Fruit fly (Drosophila melanogaster) whole organism, embryonic: ENCODE measurements around the gene CG5500.

Source experiments
- BEAF-32 ChIP-seq: fragments of 200-800 bp; sonication (Bioruptor generic); optimal IDR thresholded peaks from 3 replicates; lab custom pipeline; 2017; ENCODE audit warnings: missing biosample characterization, missing genetic modification characterization, mild to moderate bottlenecking, moderate library complexity, missing genetic modification reagents
- CG10654 ChIP-seq: fragments of 200-800 bp; sonication (Bioruptor generic); optimal IDR thresholded peaks from 2 replicates; lab custom pipeline; 2016; ENCODE audit warnings: missing biosample characterization, missing genetic modification characterization
- CG12219 ChIP-seq: fragments of 200-800 bp; sonication (Bioruptor generic); optimal IDR thresholded peaks from 3 replicates; lab custom pipeline; 2018; ENCODE audit warnings: missing biosample characterization, mild to moderate bottlenecking, missing genetic modification characterization
- CG1603 ChIP-seq: fragments of 200-800 bp; sonication (Bioruptor generic); optimal IDR thresholded peaks from 2 replicates; lab custom pipeline; 2019; ENCODE audit warnings: missing biosample characterization, mild to moderate bottlenecking, missing genetic modification characterization, moderate library complexity
- CG16813 ChIP-seq: fragments of 200-800 bp; sonication (Bioruptor generic); IDR thresholded peaks from 3 replicates; pipeline ENCODE4 v1.3.6; 2022; ENCODE audit warnings: missing biosample characterization, missing genetic modification characterization; ENCODE audit not compliant: partially characterized antibody
- CG17829 ChIP-seq: fragments of 200-800 bp; optimal IDR thresholded peaks from 2 replicates; lab custom pipeline; 2019; ENCODE audit warnings: missing biosample characterization, mild to moderate bottlenecking, missing genetic modification characterization, moderate library complexity
- CG18599 ChIP-seq: fragments of 200-800 bp; sonication (Bioruptor generic); optimal IDR thresholded peaks from 3 replicates; lab custom pipeline; 2017; ENCODE audit warnings: missing biosample characterization, missing genetic modification characterization, mild to moderate bottlenecking, moderate library complexity, missing genetic modification reagents
- CG2120 ChIP-seq: fragments of 200-800 bp; sonication (Bioruptor generic); optimal IDR thresholded peaks from 3 replicates; lab custom pipeline; 2016; ENCODE audit warnings: missing biosample characterization, missing genetic modification characterization
- CG2678 ChIP-seq: fragments of 200-800 bp; sonication (Bioruptor generic); optimal IDR thresholded peaks from 3 replicates; lab custom pipeline; 2019; ENCODE audit warnings: missing biosample characterization, mild to moderate bottlenecking, missing genetic modification characterization, moderate library complexity
- CG2712 ChIP-seq: fragments of 200-800 bp; optimal IDR thresholded peaks from 3 replicates; lab custom pipeline; 2019; ENCODE audit warnings: missing biosample characterization, mild to moderate bottlenecking, missing genetic modification characterization, moderate library complexity
- CG33557 ChIP-seq: fragments of 200-800 bp; sonication (Bioruptor generic); optimal IDR thresholded peaks from 2 replicates; lab custom pipeline; 2019; ENCODE audit warnings: missing biosample characterization, mild to moderate bottlenecking, missing genetic modification characterization, moderate library complexity
- CG4617 ChIP-seq: fragments of 200-800 bp; sonication (Bioruptor generic); optimal IDR thresholded peaks from 3 replicates; lab custom pipeline; 2016; ENCODE audit warnings: missing biosample characterization, missing genetic modification characterization, borderline replicate concordance
- CG5953 ChIP-seq: fragments of 200-800 bp; sonication (Bioruptor generic); IDR thresholded peaks from 2 replicates; pipeline ENCODE4 v1.3.6; 2022; ENCODE audit warnings: missing biosample characterization, missing genetic modification characterization
- CG6654 ChIP-seq: fragments of 200-800 bp; sonication (Bioruptor generic); optimal IDR thresholded peaks from 2 replicates; lab custom pipeline; 2017; ENCODE audit warnings: missing biosample characterization, mild to moderate bottlenecking, missing genetic modification characterization
- CG7839 ChIP-seq: fragments of 200-800 bp; sonication (Bioruptor generic); optimal IDR thresholded peaks from 3 replicates; lab custom pipeline; 2018; ENCODE audit warnings: missing biosample characterization, mild to moderate bottlenecking, missing genetic modification characterization, moderate library complexity
- CG9609 ChIP-seq: fragments of 200-800 bp; sonication (Bioruptor generic); optimal IDR thresholded peaks from 3 replicates; lab custom pipeline; 2016; ENCODE audit warnings: missing biosample characterization, missing genetic modification characterization
- D ChIP-seq, 2 experiments: fragments of 200-800 bp in 1 of 2; fragments of >200 bp in 1 of 2; sonication (Bioruptor generic) in 1 of 2; optimal IDR thresholded peaks; 2 replicates in 1 of 2; 3 replicates in 1 of 2; lab custom pipeline; 2017; ENCODE audit warnings: mild to moderate bottlenecking in 1 of 2, missing biosample characterization in 1 of 2, missing genetic modification characterization in 1 of 2, missing genetic modification reagents in 1 of 2
- D19A ChIP-seq: fragments of 200-800 bp; optimal IDR thresholded peaks from 3 replicates; lab custom pipeline; 2019; ENCODE audit warnings: missing biosample characterization, mild to moderate bottlenecking, missing genetic modification characterization, moderate library complexity
- Deaf1 ChIP-seq: fragments of 200-800 bp; optimal IDR thresholded peaks from 3 replicates; lab custom pipeline; 2019; ENCODE audit warnings: missing biosample characterization, mild to moderate bottlenecking, missing genetic modification characterization, moderate library complexity
- Dfd ChIP-seq, 2 experiments: fragments of >200 bp; optimal IDR thresholded peaks; 2 replicates each; lab custom pipeline; 2017; ENCODE audit warnings: missing biosample characterization in 2 of 2, missing genetic modification characterization in 2 of 2
- Dip2 ChIP-seq: fragments of 200-800 bp; sonication (Bioruptor generic); IDR thresholded peaks from 2 replicates; pipeline ENCODE4 v1.3.6; 2022; ENCODE audit warnings: missing biosample characterization, missing genetic modification characterization
- Drgx ChIP-seq: fragments of 200-800 bp; sonication (Bioruptor generic); IDR thresholded peaks from 2 replicates; pipeline ENCODE4 v1.3.6; 2022; ENCODE audit warnings: missing biosample characterization, missing genetic modification characterization
- Ets97D ChIP-seq: fragments of 200-800 bp; sonication (Bioruptor generic); optimal IDR thresholded peaks from 3 replicates; lab custom pipeline; 2016; ENCODE audit warnings: missing biosample characterization, missing genetic modification characterization
- Hand ChIP-seq: fragments of 200-800 bp; sonication (Bioruptor generic); optimal IDR thresholded peaks from 2 replicates; lab custom pipeline; 2017; ENCODE audit warnings: mild to moderate bottlenecking, missing biosample characterization, missing genetic modification reagents, missing genetic modification characterization
- MBD-R2 ChIP-seq: fragments of 200-800 bp; sonication (Bioruptor generic); IDR thresholded peaks from 2 replicates; pipeline ENCODE4 v1.3.6; 2022; ENCODE audit warnings: missing biosample characterization, missing genetic modification characterization
- Med ChIP-seq: fragments of 200-800 bp; sonication (Bioruptor generic); peaks from one replicate; lab custom pipeline; 2016; ENCODE audit warnings: missing biosample characterization, missing genetic modification characterization, mild to moderate bottlenecking, inconsistent platforms, moderate library complexity
- NK7.1 ChIP-seq: fragments of 200-800 bp; sonication (Bioruptor generic); optimal IDR thresholded peaks from 3 replicates; lab custom pipeline; 2016; ENCODE audit warnings: missing biosample characterization, missing genetic modification characterization
- Pdp1 ChIP-seq, 2 experiments: fragments of 200-800 bp; sonication (Bioruptor generic); optimal IDR thresholded peaks; 3 replicates each; lab custom pipeline; 2016; ENCODE audit warnings: missing biosample characterization in 2 of 2, missing genetic modification characterization in 2 of 2, mild to moderate bottlenecking in 1 of 2, moderate library complexity in 1 of 2
- Ssrp ChIP-seq: fragments of 200-800 bp; sonication (Bioruptor generic); optimal IDR thresholded peaks from 2 replicates; lab custom pipeline; 2018; ENCODE audit warnings: missing biosample characterization, mild to moderate bottlenecking, missing genetic modification characterization, moderate library complexity
- Tbp ChIP-seq: fragments of >200 bp; optimal IDR thresholded peaks from 2 replicates; lab custom pipeline; 2018; ENCODE audit warnings: missing biosample characterization, missing genetic modification characterization
- ase ChIP-seq: fragments of 200-800 bp; sonication (Bioruptor generic); IDR thresholded peaks from 3 replicates; pipeline ENCODE4 v1.3.6; 2022; ENCODE audit warnings: missing biosample characterization, missing genetic modification characterization
- ato ChIP-seq: fragments of 200-800 bp; sonication (Bioruptor generic); IDR thresholded peaks from 2 replicates; pipeline ENCODE4 v1.3.6; 2022; ENCODE audit warnings: missing biosample characterization, missing genetic modification characterization; ENCODE audit not compliant: partially characterized antibody
- bsh ChIP-seq, 2 experiments: fragments of 200-800 bp; sonication (Bioruptor generic); optimal IDR thresholded peaks; 2 replicates each; lab custom pipeline; 2017 to 2018; ENCODE audit warnings: mild to moderate bottlenecking in 2 of 2, missing biosample characterization in 2 of 2, missing genetic modification characterization in 2 of 2, moderate library complexity in 1 of 2
- chm ChIP-seq: fragments of 200-800 bp; sonication (Bioruptor generic); IDR thresholded peaks from 2 replicates; pipeline ENCODE4 v1.3.6; 2022; ENCODE audit warnings: missing biosample characterization, missing genetic modification characterization
- dmrt99B ChIP-seq: fragments of 200-800 bp; sonication (Bioruptor generic); optimal IDR thresholded peaks from 2 replicates; lab custom pipeline; 2018; ENCODE audit warnings: missing biosample characterization, mild to moderate bottlenecking, missing genetic modification characterization, moderate library complexity
- jing ChIP-seq: fragments of 200-800 bp; sonication (Bioruptor generic); optimal IDR thresholded peaks from 2 replicates; lab custom pipeline; 2018; ENCODE audit warnings: missing biosample characterization, mild to moderate bottlenecking, missing genetic modification characterization
- kay ChIP-seq: fragments of 200-800 bp; sonication (Bioruptor generic); optimal IDR thresholded peaks from 2 replicates; lab custom pipeline; 2016; ENCODE audit warnings: missing biosample characterization, missing genetic modification characterization
- nmo ChIP-seq: fragments of 200-800 bp; sonication (Bioruptor generic); optimal IDR thresholded peaks from 2 replicates; lab custom pipeline; 2018; ENCODE audit warnings: missing biosample characterization, mild to moderate bottlenecking, missing genetic modification characterization, moderate library complexity
- odd ChIP-seq: fragments of 200-800 bp; sonication (Bioruptor generic); optimal IDR thresholded peaks from 2 replicates; lab custom pipeline; 2017; ENCODE audit warnings: missing biosample characterization, mild to moderate bottlenecking, missing genetic modification characterization
- p53 ChIP-seq: fragments of 200-800 bp; sonication (Bioruptor generic); optimal IDR thresholded peaks from 2 replicates; lab custom pipeline; 2016; ENCODE audit warnings: missing biosample characterization, missing genetic modification characterization
- phol ChIP-seq: fragments of 200-800 bp; sonication (Bioruptor generic); optimal IDR thresholded peaks from 3 replicates; lab custom pipeline; 2018; ENCODE audit warnings: missing biosample characterization, mild to moderate bottlenecking, missing genetic modification characterization, moderate library complexity
- pzg ChIP-seq: fragments of 200-800 bp; sonication (Bioruptor generic); optimal IDR thresholded peaks from 3 replicates; lab custom pipeline; 2018; ENCODE audit warnings: missing biosample characterization, mild to moderate bottlenecking, missing genetic modification characterization, moderate library complexity
- row ChIP-seq: fragments of 200-800 bp; sonication (Bioruptor generic); IDR thresholded peaks from 3 replicates; pipeline ENCODE4 v1.3.6; 2022; ENCODE audit warnings: missing biosample characterization, missing genetic modification characterization
- sens ChIP-seq: fragments of 200-800 bp; sonication (Bioruptor generic); peaks from one replicate; lab custom pipeline; 2016; ENCODE audit warnings: missing biosample characterization, missing genetic modification characterization
- slbo ChIP-seq: fragments of 200-800 bp; sonication (Bioruptor generic); IDR thresholded peaks from 2 replicates; pipeline ENCODE4 v1.3.6; 2022; ENCODE audit warnings: missing biosample characterization, missing genetic modification characterization
- toy ChIP-seq: fragments of 200-800 bp; sonication (Bioruptor generic); IDR thresholded peaks from 2 replicates; pipeline ENCODE4 v1.3.6; 2022; ENCODE audit warnings: missing biosample characterization, missing genetic modification characterization
- usp ChIP-seq: fragments of >200 bp; optimal IDR thresholded peaks from 2 replicates; lab custom pipeline; 2017; ENCODE audit warnings: missing biosample characterization, missing genetic modification characterization

CG5500 gene

DNA sequence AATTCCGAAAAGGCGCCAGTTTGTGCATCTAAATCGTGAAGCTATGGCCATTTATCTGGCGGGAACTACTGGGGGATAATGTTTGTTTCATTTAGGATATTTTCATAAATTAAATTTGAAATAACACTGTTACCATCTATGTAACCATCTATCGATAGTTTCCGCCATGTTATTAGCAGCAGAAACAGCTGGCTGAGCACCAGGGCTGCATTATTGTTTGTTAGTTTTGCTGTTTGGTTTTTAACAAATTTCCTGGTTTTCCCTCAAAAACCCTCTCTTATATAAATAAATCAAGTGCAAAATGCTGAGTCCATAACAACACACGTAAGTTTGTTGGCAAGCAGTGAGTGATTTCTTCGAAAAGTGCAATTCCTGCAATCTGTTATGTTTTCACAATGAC is at the start of gene CG5500 (continued):
- peak in 1 of 2 experiments; percentile 78 for TF ChIP-seq Pdp1 (GFP tag; optimal IDR thresholded peaks at IDR 0.05; lab: Kevin White, UChicago)
- peak; percentile 69 for TF ChIP-seq MBD-R2 (GFP tag; lab: Robert Waterston, UW)
- no peak for TF ChIP-seq Deaf1 (tag; lab: Kevin White, UChicago)
- peak; percentile 6 for TF ChIP-seq CG17829 (tag; lab: Kevin White, UChicago)
- TF ChIP-seq CG2678 (tag; lab: Kevin White, UChicago) = peak; percentile 29
- TF ChIP-seq Dfd (GFP tag; optimal IDR thresholded peaks at IDR 0.05; lab: Kevin White, UChicago) = no peak
- peak; percentile 50 for TF ChIP-seq pzg (GFP tag; lab: Kevin White, UChicago)
- TF ChIP-seq CG16813 (GFP tag; lab: Robert Waterston, UW) = no peak
- TF ChIP-seq BEAF-32 = peak; percentile 63
- TF ChIP-seq p53 (GFP tag; lab: Kevin White, UChicago) = no peak
- peak; percentile 19 for TF ChIP-seq CG4617
- no peak for TF ChIP-seq NK7.1 (GFP tag; lab: Kevin White, UChicago)
- no peak for TF ChIP-seq Tbp (GFP tag; lab: Kevin White, UChicago)
- TF ChIP-seq Med (GFP tag; lab: Kevin White, UChicago) = peak; percentile 84
- peak; percentile 93 for TF ChIP-seq phol (tag; lab: Kevin White, UChicago)
- peak; percentile 2 for TF ChIP-seq CG2712

dm6 chr3R:26831861-26832260 is 44.6 kb upstream of the CG5500 start:
- TF ChIP-seq Drgx (GFP tag; lab: Robert Waterston, UW) (peak; percentile 15; the same call in 1 of the 2 replicates), sens (GFP tag; lab: Kevin White, UChicago) (no peak), bsh (GFP tag; optimal IDR thresholded peaks at IDR 0.05; lab: Kevin White, UChicago) (peak in 1 of 2 experiments; percentile 37), toy (GFP tag; lab: Robert Waterston, UW) (no peak)
- TF ChIP-seq, all 482 proteins: peak for 2

DNA sequence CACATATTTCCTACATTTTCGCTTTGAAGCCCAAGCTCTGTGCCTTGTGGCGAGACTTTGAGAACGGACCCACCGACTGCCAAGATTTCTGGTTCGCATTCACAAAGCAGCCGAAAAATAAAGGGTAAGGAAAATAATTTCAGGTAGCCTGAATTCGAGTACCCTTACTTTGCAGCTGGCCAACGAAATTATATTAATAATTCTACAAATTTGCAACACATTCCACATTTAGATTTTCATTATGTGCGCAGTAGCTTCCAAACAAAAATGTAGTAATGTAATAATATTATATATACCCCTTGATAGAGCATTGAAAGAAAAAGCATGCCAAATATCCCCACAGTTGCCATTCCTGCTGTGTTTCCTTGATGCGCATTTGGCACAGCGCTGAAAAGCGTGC is 30.0 kb upstream of the CG5500 start:
- TF ChIP-seq odd (GFP tag; lab: Kevin White, UChicago) = no peak
- peak; percentile 7 for TF ChIP-seq CG2120 (GFP tag; lab: Kevin White, UChicago)
- TF ChIP-seq CG18599 (GFP tag; lab: Kevin White, UChicago) = peak; percentile 36
- TF ChIP-seq CG7839 (tag; lab: Kevin White, UChicago) = no peak
- TF ChIP-seq slbo = peak; percentile 32; the same call in 1 of the 2 replicates
- TF ChIP-seq kay (GFP tag; lab: Kevin White, UChicago) = no peak
- TF ChIP-seq D (optimal IDR thresholded peaks at IDR 0.05; lab: Kevin White, UChicago) = no peak
- no peak for TF ChIP-seq D (GFP tag; optimal IDR thresholded peaks at IDR 0.05; lab: Kevin White, UChicago)
- no peak for TF ChIP-seq CG33557 (GFP tag; lab: Kevin White, UChicago)
- TF ChIP-seq Ets97D = no peak
- TF ChIP-seq CG9609 (GFP tag; lab: Kevin White, UChicago) = no peak
- no peak for TF ChIP-seq CG5953 (GFP tag; lab: Robert Waterston, UW)
- no peak for TF ChIP-seq Hand
- TF ChIP-seq jing (GFP tag; lab: Kevin White, UChicago) = no peak
- peak; percentile 2 for TF ChIP-seq dmrt99B (tag; lab: Kevin White, UChicago)
- no peak for TF ChIP-seq ato
- TF ChIP-seq Ssrp = no peak
- no peak for TF ChIP-seq chm (GFP tag; lab: Robert Waterston, UW)
- no peak for TF ChIP-seq CG1603 (tag; lab: Kevin White, UChicago)
- no peak for TF ChIP-seq usp (GFP tag; lab: Kevin White, UChicago)
- no peak for TF ChIP-seq NK7.1 (GFP tag; lab: Kevin White, UChicago)
- no peak for TF ChIP-seq CG6654 (GFP tag; lab: Kevin White, UChicago)
- TF ChIP-seq Dip2 = no peak
- no peak for TF ChIP-seq nmo (GFP tag; lab: Kevin White, UChicago)
- no peak for TF ChIP-seq CG10654
- TF ChIP-seq row = peak; percentile 29; the same call in 2 of the 3 replicates
- no peak for TF ChIP-seq ase (GFP tag; lab: Robert Waterston, UW)
- TF ChIP-seq CG12219 (GFP tag; lab: Kevin White, UChicago) = no peak
- TF ChIP-seq sens (GFP tag; lab: Kevin White, UChicago) = peak; percentile 4
- peak; percentile 58 for TF ChIP-seq D19A
